Fruit fly (Drosophila melanogaster) whole organism, wandering third instar larva: ENCODE results near the gene Capa.
A peak's percentile ranks its signal among the peaks of the same experiment; 100 is the strongest.

Source experiments
- Abd-B ChIP-seq: fragments of >200 bp; optimal IDR thresholded peaks from 2 replicates; lab custom pipeline; 2017; ENCODE audit warnings: missing biosample characterization, missing genetic modification characterization
- CG32264 ChIP-seq: fragments of 200-800 bp; sonication (Bioruptor generic); optimal IDR thresholded peaks from 2 replicates; lab custom pipeline; 2016; ENCODE audit warnings: missing biosample characterization, missing genetic modification characterization
- CG9705 ChIP-seq: fragments of 200-800 bp; sonication (Bioruptor generic); optimal IDR thresholded peaks from 2 replicates; lab custom pipeline; 2018; ENCODE audit warnings: missing biosample characterization, mild to moderate bottlenecking, missing genetic modification characterization
- CrebA ChIP-seq: fragments of 200-800 bp; sonication (Bioruptor generic); optimal IDR thresholded peaks from 2 replicates; lab custom pipeline; 2016; ENCODE audit warnings: missing biosample characterization, mild to moderate bottlenecking, missing genetic modification characterization, borderline replicate concordance
- Dfd ChIP-seq: fragments of >200 bp; optimal IDR thresholded peaks from 2 replicates; lab custom pipeline; 2017; ENCODE audit warnings: missing biosample characterization, missing genetic modification characterization
- Dif ChIP-seq: fragments of 200-275, 200-300 bp; sonication (Bioruptor generic); optimal IDR thresholded peaks from 2 replicates; lab custom pipeline; 2018; ENCODE audit warnings: missing biosample characterization, missing genetic modification characterization; ENCODE audit not compliant: partially characterized antibody
- GATAd ChIP-seq: sonication (Bioruptor generic); optimal IDR thresholded peaks from 2 replicates; lab custom pipeline; 2016; ENCODE audit warnings: missing biosample characterization, missing genetic modification characterization
- HLH106 ChIP-seq: fragments of 200-800 bp; optimal IDR thresholded peaks from 3 replicates; lab custom pipeline; 2019; ENCODE audit warnings: missing biosample characterization, mild to moderate bottlenecking, missing genetic modification characterization, moderate library complexity
- Hnf4 ChIP-seq: fragments of 200-800 bp; sonication (Bioruptor generic); optimal IDR thresholded peaks from 2 replicates; lab custom pipeline; 2016; ENCODE audit warnings: missing biosample characterization, mild to moderate bottlenecking, missing genetic modification characterization
- Hr78 ChIP-seq: fragments of >200 bp; optimal IDR thresholded peaks from 2 replicates; lab custom pipeline; 2017; ENCODE audit warnings: missing biosample characterization, missing genetic modification characterization
- Hr83 ChIP-seq: fragments of 200-300 bp; sonication (Bioruptor generic); optimal IDR thresholded peaks from 2 replicates; lab custom pipeline; 2016; ENCODE audit warnings: missing biosample characterization, mild to moderate bottlenecking, missing genetic modification characterization, moderate library complexity; ENCODE audit not compliant: poor library complexity, severe bottlenecking
- Jra ChIP-seq: sonication (Bioruptor generic); optimal IDR thresholded peaks from 2 replicates; lab custom pipeline; 2016; ENCODE audit warnings: missing biosample characterization, missing genetic modification characterization
- Mio ChIP-seq: sonication (Bioruptor generic); optimal IDR thresholded peaks from 2 replicates; lab custom pipeline; 2016; ENCODE audit warnings: missing biosample characterization, missing genetic modification characterization
- Myc ChIP-seq: fragments of >200 bp; optimal IDR thresholded peaks from 2 replicates; lab custom pipeline; 2017
- N ChIP-seq: fragments of >200 bp; optimal IDR thresholded peaks from 2 replicates; lab custom pipeline; 2018; ENCODE audit warnings: missing biosample characterization, missing external identifiers, missing genetic modification characterization
- OdsH ChIP-seq: fragments of 200-800 bp; sonication (Bioruptor generic); optimal IDR thresholded peaks from 2 replicates; lab custom pipeline; 2016; ENCODE audit warnings: missing biosample characterization, mild to moderate bottlenecking, missing genetic modification characterization
- Rel ChIP-seq, 2 experiments: fragments of 200-800 bp; sonication (Bioruptor generic) in 1 of 2; optimal IDR thresholded peaks; 2 replicates in 1 of 2; 3 replicates in 1 of 2; lab custom pipeline; 2016 to 2019; ENCODE audit warnings: mild to moderate bottlenecking in 2 of 2, missing biosample characterization in 2 of 2, missing genetic modification characterization in 2 of 2, moderate library complexity in 1 of 2
- Sp1 ChIP-seq: fragments of 200-800 bp; sonication (Bioruptor generic); optimal IDR thresholded peaks from 3 replicates; lab custom pipeline; 2019; ENCODE audit warnings: missing biosample characterization, mild to moderate bottlenecking, missing genetic modification characterization, moderate library complexity
- Vsx2 ChIP-seq: fragments of 200-300, 225-300 bp; sonication (Bioruptor generic); optimal IDR thresholded peaks from 2 replicates; lab custom pipeline; 2018; ENCODE audit warnings: missing biosample characterization, missing genetic modification characterization; ENCODE audit not compliant: partially characterized antibody
- br ChIP-seq: fragments of 200-800 bp; sonication (Bioruptor generic); optimal IDR thresholded peaks from 2 replicates; lab custom pipeline; 2016; ENCODE audit warnings: missing biosample characterization, missing genetic modification characterization
- brk ChIP-seq: fragments of 200-800 bp; sonication (Bioruptor generic); optimal IDR thresholded peaks from 2 replicates; lab custom pipeline; 2016; ENCODE audit warnings: missing biosample characterization, mild to moderate bottlenecking, missing genetic modification characterization
- dl ChIP-seq, 2 experiments: fragments of 175-275, 200-275 bp in 1 of 2; fragments of 200-275 bp in 1 of 2; sonication (Bioruptor generic); optimal IDR thresholded peaks; lab custom pipeline; 2018; ENCODE audit warnings: mild to moderate bottlenecking in 2 of 2, missing biosample characterization in 2 of 2, missing genetic modification characterization in 2 of 2, moderate library complexity in 2 of 2; ENCODE audit not compliant: partially characterized antibody in 2 of 2, insufficient read depth in 1 of 2
- dmrt93B ChIP-seq: fragments of 200-800 bp; sonication (Bioruptor generic); optimal IDR thresholded peaks from 2 replicates; lab custom pipeline; 2018; ENCODE audit warnings: missing biosample characterization, mild to moderate bottlenecking, missing genetic modification characterization
- dsf ChIP-seq: sonication (Bioruptor generic); optimal IDR thresholded peaks from 2 replicates; lab custom pipeline; 2016; ENCODE audit warnings: missing biosample characterization, missing genetic modification characterization, borderline replicate concordance
- ey ChIP-seq: fragments of 200-800 bp; sonication (Bioruptor generic); optimal IDR thresholded peaks from 2 replicates; lab custom pipeline; 2016; ENCODE audit warnings: missing biosample characterization, missing genetic modification characterization
- foxo ChIP-seq, 2 experiments: fragments of 200-800 bp; sonication (Bioruptor generic); optimal IDR thresholded peaks; 2 replicates in 1 of 2; 3 replicates in 1 of 2; lab custom pipeline; 2016 to 2017; ENCODE audit warnings: missing biosample characterization in 2 of 2, missing genetic modification characterization in 2 of 2
- fru ChIP-seq: fragments of 200-800 bp; sonication (Bioruptor generic); optimal IDR thresholded peaks from 3 replicates; lab custom pipeline; 2016; ENCODE audit warnings: missing biosample characterization, mild to moderate bottlenecking, missing genetic modification characterization
- h ChIP-seq: fragments of 200-800 bp; sonication (Bioruptor generic); optimal IDR thresholded peaks from 3 replicates; lab custom pipeline; 2016; ENCODE audit warnings: missing biosample characterization, mild to moderate bottlenecking, missing genetic modification characterization
- jim ChIP-seq: fragments of 175-275, 200-325 bp; sonication (Bioruptor generic); optimal IDR thresholded peaks from 2 replicates; lab custom pipeline; 2016; ENCODE audit warnings: missing biosample characterization, mild to moderate bottlenecking, missing genetic modification characterization
- lola ChIP-seq: fragments of >200 bp; optimal IDR thresholded peaks from 2 replicates; lab custom pipeline; 2017; ENCODE audit warnings: missing biosample characterization, missing genetic modification characterization
- pan ChIP-seq: fragments of >200 bp; optimal IDR thresholded peaks from 2 replicates; lab custom pipeline; 2017
- psq ChIP-seq: fragments of 200-800 bp; sonication (Bioruptor generic); optimal IDR thresholded peaks from 3 replicates; lab custom pipeline; 2017; ENCODE audit warnings: missing biosample characterization, mild to moderate bottlenecking, missing genetic modification characterization, moderate library complexity
- rgr ChIP-seq: fragments of 200-800 bp; sonication (Bioruptor generic); optimal IDR thresholded peaks from 3 replicates; lab custom pipeline; 2016; ENCODE audit warnings: missing biosample characterization, mild to moderate bottlenecking, missing genetic modification characterization
- sage ChIP-seq: fragments of 200-800 bp; sonication (Bioruptor generic); optimal IDR thresholded peaks from 2 replicates; lab custom pipeline; 2016; ENCODE audit warnings: missing biosample characterization, mild to moderate bottlenecking, missing genetic modification characterization
- sv ChIP-seq: fragments of 200-800 bp; sonication (Bioruptor generic); optimal IDR thresholded peaks from 3 replicates; lab custom pipeline; 2016; ENCODE audit warnings: missing biosample characterization, missing genetic modification characterization
- tai ChIP-seq: sonication (Bioruptor generic); optimal IDR thresholded peaks from 2 replicates; lab custom pipeline; 2016; ENCODE audit warnings: missing biosample characterization, missing genetic modification characterization
- usp ChIP-seq: fragments of >200 bp; optimal IDR thresholded peaks from 2 replicates; lab custom pipeline; 2017; ENCODE audit warnings: missing biosample characterization, missing genetic modification characterization
- woc ChIP-seq: sonication (Bioruptor generic); optimal IDR thresholded peaks from 2 replicates; lab custom pipeline; 2016; ENCODE audit warnings: missing biosample characterization, mild to moderate bottlenecking, missing genetic modification characterization

Gene Capa

DNA sequence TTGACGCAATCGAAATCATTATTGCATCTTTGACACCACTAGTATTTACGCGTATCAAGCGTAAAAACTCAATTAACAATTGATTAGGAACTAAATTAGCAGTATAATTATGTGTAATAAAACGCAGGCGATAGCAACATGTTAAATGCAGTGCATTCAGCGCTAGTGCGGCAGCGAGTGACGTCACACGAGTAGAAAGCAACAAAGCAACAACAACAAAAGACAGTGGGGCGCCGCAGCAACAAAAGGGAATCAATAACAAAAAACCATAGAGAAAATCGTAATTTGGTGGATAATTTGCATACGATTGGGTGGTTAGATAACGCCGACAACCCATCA, 44.8 kb downstream of the Capa start, which contains the start of gene CG34133:
TSS of gene CG34133 (plus strand) at position 16 of the 339 bp plus-strand sequence.
- TF ChIP-seq Myc (lab: Kevin White, UChicago): no peak
- TF ChIP-seq dmrt93B (GFP tag; lab: Kevin White, UChicago): no peak
- TF ChIP-seq pan (lab: Kevin White, UChicago): no peak
- no peak for TF ChIP-seq Hnf4
- no peak for TF ChIP-seq foxo (GFP tag; optimal IDR thresholded peaks at IDR 0.05; lab: Kevin White, UChicago)
- TF ChIP-seq woc: no peak
- TF ChIP-seq jim (GFP tag; lab: Kevin White, UChicago): no peak
- no peak for TF ChIP-seq Rel (GFP tag; optimal IDR thresholded peaks at IDR 0.05; lab: Kevin White, UChicago)
- TF ChIP-seq Rel (tag; optimal IDR thresholded peaks at IDR 0.05; lab: Kevin White, UChicago): no peak
- TF ChIP-seq Jra (GFP tag; lab: Kevin White, UChicago): no peak
- TF ChIP-seq h (GFP tag; lab: Kevin White, UChicago): no peak
- TF ChIP-seq CG32264 (GFP tag; lab: Kevin White, UChicago): no peak
- TF ChIP-seq Dif: no peak
- TF ChIP-seq ey: no peak
- TF ChIP-seq CrebA: no peak
- no peak for TF ChIP-seq dl (GFP tag; optimal IDR thresholded peaks at IDR 0.05; lab: Kevin White, UChicago; ENCODE audit: insufficient read depth in 1 of 2, partially characterized antibody in 2 of 2)
- TF ChIP-seq rgr: no peak
- no peak for TF ChIP-seq Sp1 (GFP tag; lab: Kevin White, UChicago)
- TF ChIP-seq CG9705: no peak
- no peak for TF ChIP-seq Mio (GFP tag; lab: Kevin White, UChicago)
- TF ChIP-seq Vsx2 (GFP tag; lab: Kevin White, UChicago): no peak

DNA sequence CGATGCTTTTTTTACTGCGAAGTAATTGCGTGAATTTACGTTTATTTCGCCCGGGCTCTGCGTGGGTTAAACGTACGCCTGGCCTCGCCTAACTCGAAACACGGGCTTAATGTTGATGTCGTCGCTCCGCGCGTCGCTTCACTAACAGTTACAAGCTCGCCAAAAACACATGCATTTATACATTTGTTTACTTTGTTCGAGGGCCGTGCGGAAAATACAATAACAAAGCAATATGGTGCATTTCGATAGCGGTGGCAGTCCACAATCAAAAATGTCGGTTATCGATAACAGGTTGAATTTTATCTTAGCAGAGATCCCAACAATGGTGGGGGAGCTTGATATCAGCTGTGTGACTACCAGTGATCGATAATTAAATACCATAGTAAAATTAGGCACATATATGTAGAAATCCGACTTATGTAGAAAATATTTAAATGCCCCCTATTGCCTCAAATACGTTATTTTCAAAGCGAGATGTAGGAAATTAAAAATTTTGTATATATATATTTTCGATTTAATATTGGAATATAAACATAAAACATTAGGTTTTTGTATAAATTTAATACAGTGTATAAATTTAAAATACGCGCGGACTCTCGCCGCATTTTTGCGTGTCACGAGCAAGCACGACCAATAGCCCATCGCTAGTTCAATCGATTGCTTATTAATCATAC, 45.3 kb downstream of the Capa start, which contains the start of gene Zip99C:
TSS of gene Zip99C (minus strand) at position 220 of the 674 bp plus-strand sequence.
- TF ChIP-seq Dfd: no peak
- peak; percentile 67 for TF ChIP-seq dsf (GFP tag; lab: Kevin White, UChicago)
- peak in 1 of 2 experiments; percentile 58 for TF ChIP-seq foxo (GFP tag; optimal IDR thresholded peaks at IDR 0.05; lab: Kevin White, UChicago)
- no peak for TF ChIP-seq rgr
- TF ChIP-seq Hr83 (GFP tag; lab: Kevin White, UChicago): peak; percentile 58
- TF ChIP-seq Abd-B (GFP tag; lab: Kevin White, UChicago): no peak
- TF ChIP-seq brk (GFP tag; lab: Kevin White, UChicago): peak; percentile 86
- TF ChIP-seq sv (GFP tag; lab: Kevin White, UChicago): peak; percentile 27
- no peak for TF ChIP-seq tai
- TF ChIP-seq Hnf4: peak; percentile 51
- peak; percentile 32 for TF ChIP-seq woc
- peak; percentile 45 for TF ChIP-seq OdsH (GFP tag; lab: Kevin White, UChicago)
- peak; percentile 62 for TF ChIP-seq sage (GFP tag; lab: Kevin White, UChicago)
- TF ChIP-seq jim (GFP tag; lab: Kevin White, UChicago): no peak
- TF ChIP-seq dl (GFP tag; optimal IDR thresholded peaks at IDR 0.05; lab: Kevin White, UChicago; ENCODE audit: insufficient read depth in 1 of 2, partially characterized antibody in 2 of 2): no peak
- TF ChIP-seq Jra (GFP tag; lab: Kevin White, UChicago): peak; percentile 89
- peak; percentile 6 for TF ChIP-seq Dif
- TF ChIP-seq N: no peak
- no peak for TF ChIP-seq pan (lab: Kevin White, UChicago)
- TF ChIP-seq CG32264 (GFP tag; lab: Kevin White, UChicago): no peak
- no peak for TF ChIP-seq usp (GFP tag; lab: Kevin White, UChicago)
- TF ChIP-seq lola (GFP tag; lab: Kevin White, UChicago): no peak
- no peak for TF ChIP-seq ey
- no peak for TF ChIP-seq Myc (lab: Kevin White, UChicago)
- TF ChIP-seq Mio (GFP tag; lab: Kevin White, UChicago): no peak
- no peak for TF ChIP-seq Hr78
- peak; percentile 32 for TF ChIP-seq psq (GFP tag; lab: Kevin White, UChicago)
- peak; percentile 31 for TF ChIP-seq h (GFP tag; lab: Kevin White, UChicago)
- peak; percentile 34 for TF ChIP-seq fru
- TF ChIP-seq Sp1 (GFP tag; lab: Kevin White, UChicago): peak; percentile 25
- peak; percentile 26 for TF ChIP-seq CG9705
- TF ChIP-seq Vsx2 (GFP tag; lab: Kevin White, UChicago): no peak
- TF ChIP-seq dmrt93B (GFP tag; lab: Kevin White, UChicago): no peak
- peak; percentile 41 for TF ChIP-seq HLH106 (tag; lab: Kevin White, UChicago)
- TF ChIP-seq br (GFP tag; lab: Kevin White, UChicago): no peak
- TF ChIP-seq Rel (GFP tag; optimal IDR thresholded peaks at IDR 0.05; lab: Kevin White, UChicago): no peak
- peak; percentile 74 for TF ChIP-seq Rel (tag; optimal IDR thresholded peaks at IDR 0.05; lab: Kevin White, UChicago)
- TF ChIP-seq CrebA: no peak
- peak; percentile 13 for TF ChIP-seq GATAd
